Fruit fly (Drosophila melanogaster): ENCODE data around the gene CG14325.

dm6 chr3R:17617121-17617975, 9.6 kb upstream of the CG14325 start:
- no peak for TF ChIP-seq CG8159 (tag; optimal IDR thresholded peaks at IDR 0.05)
- TF ChIP-seq CG32121 (GFP tag; IDR thresholded peaks at IDR 0.05), result no peak
- no peak for TF ChIP-seq EcR (GFP tag; optimal IDR thresholded peaks at IDR 0.05)
- no peak for TF ChIP-seq CG15710 (tag; optimal IDR thresholded peaks at IDR 0.05)
- peak; percentile 48 for TF ChIP-seq D1 (tag; optimal IDR thresholded peaks at IDR 0.05)
- TF ChIP-seq CG13204 (GFP tag; optimal IDR thresholded peaks at IDR 0.05), result no peak
- TF ChIP-seq rn (GFP tag; IDR thresholded peaks at IDR 0.05), result no peak
- peak; percentile 20 for TF ChIP-seq CG17806 (tag; optimal IDR thresholded peaks at IDR 0.05)
- no peak for TF ChIP-seq CG10348 (GFP tag; IDR thresholded peaks at IDR 0.05)
- TF ChIP-seq CG14655 (GFP tag; optimal IDR thresholded peaks at IDR 0.05), result no peak
